Worm (Caenorhabditis elegans): ENCODE measurements around the gene C46A5.4.
A peak's percentile ranks its signal among the peaks of the same experiment; 100 is the strongest.

C46A5.4 gene

ce11 chrIV:7757245-7757644, at the start of gene C46A5.4:
Gene C46A5.4, minus strand, starts transcription at chrIV:7757345.
- TF ChIP-seq ref-1 (GFP tag; conservative IDR thresholded peaks at IDR 0.05) (no peak), tab-1 (GFP tag; IDR thresholded peaks at IDR 0.05) (no peak), med-1 (GFP tag; optimal IDR thresholded peaks at IDR 0.05; ENCODE audit: insufficient read depth) (no peak), T22C8.4 (GFP tag; IDR thresholded peaks at IDR 0.05) (no peak), flt-1 (GFP tag; IDR thresholded peaks at IDR 0.05) (no peak), ztf-23 (GFP tag; IDR thresholded peaks at IDR 0.05) (no peak), ztf-29 (GFP tag; IDR thresholded peaks at IDR 0.05) (no peak), cog-1 (tag; optimal IDR thresholded peaks at IDR 0.05) (no peak), klf-2 (GFP tag; conservative IDR thresholded peaks at IDR 0.05) (no peak)

- no peak for TF ChIP-seq tab-1 (GFP tag; IDR thresholded peaks at IDR 0.05)
- TF ChIP-seq T22C8.4 (GFP tag; IDR thresholded peaks at IDR 0.05), result no peak
- TF ChIP-seq klf-2 (GFP tag; conservative IDR thresholded peaks at IDR 0.05), result no peak
- TF ChIP-seq med-1 (GFP tag; optimal IDR thresholded peaks at IDR 0.05; ENCODE audit: insufficient read depth), result no peak
- no peak for TF ChIP-seq cog-1 (tag; optimal IDR thresholded peaks at IDR 0.05)
- no peak for TF ChIP-seq ref-1 (GFP tag; conservative IDR thresholded peaks at IDR 0.05)
- TF ChIP-seq ztf-23 (GFP tag; IDR thresholded peaks at IDR 0.05), result no peak
- TF ChIP-seq flt-1 (GFP tag; IDR thresholded peaks at IDR 0.05), result no peak
- no peak for TF ChIP-seq ztf-29 (GFP tag; IDR thresholded peaks at IDR 0.05)
Observed at ce11 chrIV:7804740-7805139, 47.6 kb upstream of the C46A5.4 start, which contains the start of gene C33H5.2. Gene C33H5.2, plus strand, starts transcription at chrIV:7805040.

ce11 chrIV:7803250-7803649, 46.1 kb upstream of the C46A5.4 start, which contains the start of gene C33H5.16:
Gene C33H5.16, minus strand, starts transcription at chrIV:7803350.
- no peak for TF ChIP-seq ztf-29 (GFP tag; IDR thresholded peaks at IDR 0.05)
- no peak for TF ChIP-seq ref-1 (GFP tag; conservative IDR thresholded peaks at IDR 0.05)
- TF ChIP-seq tab-1 (GFP tag; IDR thresholded peaks at IDR 0.05), result no peak
- no peak for TF ChIP-seq T22C8.4 (GFP tag; IDR thresholded peaks at IDR 0.05)
- TF ChIP-seq klf-2 (GFP tag; conservative IDR thresholded peaks at IDR 0.05), result no peak
- TF ChIP-seq cog-1 (tag; optimal IDR thresholded peaks at IDR 0.05), result no peak
- no peak for TF ChIP-seq ztf-23 (GFP tag; IDR thresholded peaks at IDR 0.05)
- no peak for TF ChIP-seq flt-1 (GFP tag; IDR thresholded peaks at IDR 0.05)

- TF ChIP-seq med-1 (GFP tag; optimal IDR thresholded peaks at IDR 0.05; ENCODE audit: insufficient read depth) (no peak), klf-2 (GFP tag; conservative IDR thresholded peaks at IDR 0.05) (no peak), cog-1 (tag; optimal IDR thresholded peaks at IDR 0.05) (no peak), ref-1 (GFP tag; conservative IDR thresholded peaks at IDR 0.05) (no peak), T22C8.4 (GFP tag; IDR thresholded peaks at IDR 0.05) (no peak), tab-1 (GFP tag; IDR thresholded peaks at IDR 0.05) (no peak), flt-1 (GFP tag; IDR thresholded peaks at IDR 0.05) (no peak), ztf-23 (GFP tag; IDR thresholded peaks at IDR 0.05) (no peak), ztf-29 (GFP tag; IDR thresholded peaks at IDR 0.05) (no peak)
Observed at ce11 chrIV:7800338-7800737, 43.2 kb upstream of the C46A5.4 start.

- no peak for TF ChIP-seq med-1 (GFP tag; optimal IDR thresholded peaks at IDR 0.05; ENCODE audit: insufficient read depth)
- no peak for TF ChIP-seq klf-2 (GFP tag; conservative IDR thresholded peaks at IDR 0.05)
- TF ChIP-seq ztf-29 (GFP tag; IDR thresholded peaks at IDR 0.05), result no peak
- no peak for TF ChIP-seq tab-1 (GFP tag; IDR thresholded peaks at IDR 0.05)
- TF ChIP-seq T22C8.4 (GFP tag; IDR thresholded peaks at IDR 0.05), result no peak
- TF ChIP-seq ref-1 (GFP tag; conservative IDR thresholded peaks at IDR 0.05), result no peak
- no peak for TF ChIP-seq cog-1 (tag; optimal IDR thresholded peaks at IDR 0.05)
- no peak for TF ChIP-seq flt-1 (GFP tag; IDR thresholded peaks at IDR 0.05)
- no peak for TF ChIP-seq ztf-23 (GFP tag; IDR thresholded peaks at IDR 0.05)
Observed at ce11 chrIV:7796432-7797113, 39.4 kb upstream of the C46A5.4 start, which contains the start of gene sgo-1. Gene sgo-1, minus strand, starts transcription at chrIV:7796482.

ce11 chrIV:7794709-7795108, 37.6 kb upstream of the C46A5.4 start, which contains the start of gene ntp-1:
Gene ntp-1, minus strand, starts transcription at chrIV:7794809.
- TF ChIP-seq ref-1 (GFP tag; conservative IDR thresholded peaks at IDR 0.05) (no peak), klf-2 (GFP tag; conservative IDR thresholded peaks at IDR 0.05) (no peak), med-1 (GFP tag; optimal IDR thresholded peaks at IDR 0.05; ENCODE audit: insufficient read depth) (no peak), T22C8.4 (GFP tag; IDR thresholded peaks at IDR 0.05) (no peak), cog-1 (tag; optimal IDR thresholded peaks at IDR 0.05) (no peak), ztf-29 (GFP tag; IDR thresholded peaks at IDR 0.05) (no peak), flt-1 (GFP tag; IDR thresholded peaks at IDR 0.05) (no peak), ztf-23 (GFP tag; IDR thresholded peaks at IDR 0.05) (no peak), tab-1 (GFP tag; IDR thresholded peaks at IDR 0.05) (no peak)

ce11 chrIV:7791821-7792446, 34.8 kb upstream of the C46A5.4 start, which contains the start of gene C33H5.13:
Gene C33H5.13, minus strand, starts transcription at chrIV:7792263.
- no peak for TF ChIP-seq T22C8.4 (GFP tag; IDR thresholded peaks at IDR 0.05)
- TF ChIP-seq klf-2 (GFP tag; conservative IDR thresholded peaks at IDR 0.05), result no peak
- TF ChIP-seq ztf-29 (GFP tag; IDR thresholded peaks at IDR 0.05), result no peak
- no peak for TF ChIP-seq flt-1 (GFP tag; IDR thresholded peaks at IDR 0.05)
- no peak for TF ChIP-seq cog-1 (tag; optimal IDR thresholded peaks at IDR 0.05)
- no peak for TF ChIP-seq ref-1 (GFP tag; conservative IDR thresholded peaks at IDR 0.05)
- TF ChIP-seq ztf-23 (GFP tag; IDR thresholded peaks at IDR 0.05), result no peak
- TF ChIP-seq med-1 (GFP tag; optimal IDR thresholded peaks at IDR 0.05; ENCODE audit: insufficient read depth), result no peak
- no peak for TF ChIP-seq tab-1 (GFP tag; IDR thresholded peaks at IDR 0.05)

ce11 chrIV:7790801-7791588, 33.9 kb upstream of the C46A5.4 start, which contains the start of gene rsp-6:
Gene rsp-6, minus strand, starts transcription at chrIV:7791229.
- no peak for TF ChIP-seq med-1 (GFP tag; optimal IDR thresholded peaks at IDR 0.05; ENCODE audit: insufficient read depth)
- peak; percentile 73 for TF ChIP-seq cog-1 (tag; optimal IDR thresholded peaks at IDR 0.05)
- peak; percentile 67; the same call in 1 of the 2 replicates for TF ChIP-seq flt-1 (GFP tag; IDR thresholded peaks at IDR 0.05)
- no peak for TF ChIP-seq T22C8.4 (GFP tag; IDR thresholded peaks at IDR 0.05)
- no peak for TF ChIP-seq ztf-29 (GFP tag; IDR thresholded peaks at IDR 0.05)
